Fruit fly (Drosophila melanogaster): ENCODE results near the gene CG11147.

The CG11147 gene

dm6 chr2L:5745857-5746256, 4.8 kb upstream of the CG11147 start, which contains the start of gene CG11029:
TSS of gene CG11029 (plus strand) at chr2L:5746157.
- TF ChIP-seq pdm3 (GFP tag; optimal IDR thresholded peaks at IDR 0.05) (no peak), CG10669 (GFP tag; optimal IDR thresholded peaks at IDR 0.05) (no peak), CG11762 (GFP tag; optimal IDR thresholded peaks at IDR 0.05; ENCODE audit: insufficient read depth) (no peak), Blimp-1 (GFP tag; optimal IDR thresholded peaks at IDR 0.05) (no peak), Gug (GFP tag; IDR thresholded peaks at IDR 0.05) (no peak), Hr38 (GFP tag; optimal IDR thresholded peaks at IDR 0.05) (no peak), CG6792 (GFP tag; optimal IDR thresholded peaks at IDR 0.05) (no peak), Sox14 (GFP tag; optimal IDR thresholded peaks at IDR 0.05) (no peak), net (GFP tag; optimal IDR thresholded peaks at IDR 0.05) (no peak), Hr39 (GFP tag; optimal IDR thresholded peaks at IDR 0.05) (no peak), Hr4 (GFP tag; optimal IDR thresholded peaks at IDR 0.05) (no peak), eg (GFP tag; IDR thresholded peaks at IDR 0.05) (no peak), CG11902 (GFP tag; optimal IDR thresholded peaks at IDR 0.05) (no peak), fkh (GFP tag; optimal IDR thresholded peaks at IDR 0.05) (no peak)

- TF ChIP-seq fkh (GFP tag; optimal IDR thresholded peaks at IDR 0.05): no peak
- no peak for TF ChIP-seq dsx (GFP tag; optimal IDR thresholded peaks at IDR 0.05; ENCODE audit: poor library complexity, severe bottlenecking)
- TF ChIP-seq CG34406 (GFP tag; optimal IDR thresholded peaks at IDR 0.05): peak; percentile 54
- no peak for TF ChIP-seq Gug (GFP tag; IDR thresholded peaks at IDR 0.05)
- TF ChIP-seq CG6163 (GFP tag; IDR thresholded peaks at IDR 0.05): peak; percentile 74
- peak; percentile 52 for TF ChIP-seq CG32006 (GFP tag; optimal IDR thresholded peaks at IDR 0.05)
- TF ChIP-seq pdm3 (GFP tag; optimal IDR thresholded peaks at IDR 0.05): peak; percentile 56
- no peak for TF ChIP-seq fd85E (GFP tag; optimal IDR thresholded peaks at IDR 0.05)
- no peak for TF ChIP-seq dac (GFP tag; optimal IDR thresholded peaks at IDR 0.05)
- TF ChIP-seq Blimp-1 (GFP tag; optimal IDR thresholded peaks at IDR 0.05): no peak
- peak; percentile 40 for TF ChIP-seq Smox (GFP tag; optimal IDR thresholded peaks at IDR 0.05)
- TF ChIP-seq Ets21C (GFP tag; optimal IDR thresholded peaks at IDR 0.05): no peak
- TF ChIP-seq Lpt (GFP tag; optimal IDR thresholded peaks at IDR 0.05): peak; percentile 36
- TF ChIP-seq CG9139 (GFP tag; optimal IDR thresholded peaks at IDR 0.05): no peak
- no peak for TF ChIP-seq vri (GFP tag; optimal IDR thresholded peaks at IDR 0.05)
- peak; percentile 28 for TF ChIP-seq achi (GFP tag; optimal IDR thresholded peaks at IDR 0.05)
- no peak for TF ChIP-seq CG6792 (GFP tag; optimal IDR thresholded peaks at IDR 0.05)
- peak; percentile 65 for TF ChIP-seq Hr4 (GFP tag; optimal IDR thresholded peaks at IDR 0.05)
- no peak for TF ChIP-seq spab (GFP tag; optimal IDR thresholded peaks at IDR 0.05)
- TF ChIP-seq esn (GFP tag; optimal IDR thresholded peaks at IDR 0.05): peak; percentile 49
- TF ChIP-seq Hr38 (GFP tag; optimal IDR thresholded peaks at IDR 0.05): no peak
- TF ChIP-seq CG4318 (GFP tag; optimal IDR thresholded peaks at IDR 0.05): no peak
- peak; percentile 9 for TF ChIP-seq CG10669 (GFP tag; optimal IDR thresholded peaks at IDR 0.05)
- TF ChIP-seq Eip75B (GFP tag; optimal IDR thresholded peaks at IDR 0.05): peak; percentile 32
- no peak for TF ChIP-seq CG6808 (GFP tag; optimal IDR thresholded peaks at IDR 0.05)
- peak; percentile 27 for TF ChIP-seq Hr39 (GFP tag; optimal IDR thresholded peaks at IDR 0.05)
- TF ChIP-seq svp (GFP tag): peak; percentile 26
- peak; percentile 28 for TF ChIP-seq Met (GFP tag; optimal IDR thresholded peaks at IDR 0.05)
- peak; percentile 12 for TF ChIP-seq Sox15 (GFP tag; optimal IDR thresholded peaks at IDR 0.05)
- peak; percentile 49 for TF ChIP-seq lz (GFP tag; optimal IDR thresholded peaks at IDR 0.05)
- TF ChIP-seq CG11294 (GFP tag; IDR thresholded peaks at IDR 0.05): no peak
- TF ChIP-seq CG7368 (GFP tag; optimal IDR thresholded peaks at IDR 0.05): peak; percentile 37
- no peak for TF ChIP-seq ss (GFP tag; optimal IDR thresholded peaks at IDR 0.05)
- peak; percentile 50 for TF ChIP-seq OdsH (GFP tag; optimal IDR thresholded peaks at IDR 0.05)
- TF ChIP-seq topi (GFP tag; optimal IDR thresholded peaks at IDR 0.05): peak; percentile 51
- TF ChIP-seq salr (GFP tag; optimal IDR thresholded peaks at IDR 0.05): no peak
- TF ChIP-seq CG3032 (tag; optimal IDR thresholded peaks at IDR 0.05): peak; percentile 13
- TF ChIP-seq CG8119 (GFP tag; IDR thresholded peaks at IDR 0.05): 0 out of 3 replicates have a peak, but pooled peaks have one; percentile 40
- peak; percentile 38 for TF ChIP-seq net (GFP tag; optimal IDR thresholded peaks at IDR 0.05)
- peak; percentile 57; the same call in 2 of the 3 replicates for TF ChIP-seq eg (GFP tag; IDR thresholded peaks at IDR 0.05)
- TF ChIP-seq CG15336 (GFP tag; IDR thresholded peaks at IDR 0.05): peak; percentile 52
- TF ChIP-seq CG6276 (GFP tag; optimal IDR thresholded peaks at IDR 0.05): peak; percentile 40
- no peak for TF ChIP-seq fd59A (GFP tag; optimal IDR thresholded peaks at IDR 0.05)
- no peak for TF ChIP-seq Eip93F (GFP tag; optimal IDR thresholded peaks at IDR 0.05)
Observed at dm6 chr2L:5743537-5744148, 2.6 kb upstream of the CG11147 start.
